Worm (Caenorhabditis elegans): ENCODE data around the gene C46C2.3.

DNA sequence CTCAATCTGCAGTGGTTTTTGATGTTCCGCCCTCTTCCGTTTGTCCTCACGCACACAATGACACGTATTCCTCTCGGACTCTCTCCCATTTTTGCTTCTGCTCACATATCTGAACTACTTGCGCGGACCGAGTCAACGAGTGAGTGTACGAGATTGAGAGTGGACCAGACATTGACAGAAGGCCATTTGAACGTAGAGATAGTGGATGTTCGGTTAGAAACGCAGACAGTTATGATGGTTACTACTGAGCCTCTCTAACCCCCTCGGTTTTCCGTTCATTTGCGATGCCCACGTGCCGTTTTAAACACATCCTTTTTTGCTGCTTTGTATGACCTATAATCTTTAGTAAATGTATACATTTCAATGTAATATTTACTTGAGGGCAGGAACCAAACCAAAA is 8.5 kb upstream of the C46C2.3 start:
- no peak for TF ChIP-seq alr-1 (tag; optimal IDR thresholded peaks at IDR 0.05; ENCODE audit: borderline replicate concordance)
- TF ChIP-seq pqm-1 (tag; optimal IDR thresholded peaks at IDR 0.05), result no peak

Data from whole organism, L1 larva.